Worm (Caenorhabditis elegans) whole organism, mixed stage, embryonic: Measurements from ENCODE around the gene jmjd-2.

Experiments used
- M03D4.4 ChIP-seq: sonication (generic microtip); optimal IDR thresholded peaks from 2 replicates; lab custom pipeline; 2017; ENCODE audit warnings: mild to moderate bottlenecking, missing genetic modification characterization, missing compliant biosample characterization
- blmp-1 ChIP-seq: fragments of 150-350 bp; optimal IDR thresholded peaks from 2 replicates; lab custom pipeline; 2014; ENCODE audit warnings: missing biosample characterization, missing genetic modification characterization
- ceh-39 ChIP-seq: fragments of 150-350 bp; optimal IDR thresholded peaks from 2 replicates; lab custom pipeline; 2014; ENCODE audit warnings: missing biosample characterization, missing genetic modification characterization
- ceh-83 ChIP-seq: fragments of 200-800 bp; sonication (Bioruptor generic); optimal IDR thresholded peaks from 2 replicates; lab custom pipeline; 2018; ENCODE audit warnings: mild to moderate bottlenecking, missing genetic modification characterization, missing compliant biosample characterization
- ces-1 ChIP-seq: fragments of 150-350 bp; optimal IDR thresholded peaks from 2 replicates; lab custom pipeline; 2014; ENCODE audit warnings: missing biosample characterization, missing genetic modification reagents, missing genetic modification characterization
- cnd-1 ChIP-seq: fragments of 200-800 bp; sonication (Bioruptor generic); optimal IDR thresholded peaks from 2 replicates; lab custom pipeline; 2018; ENCODE audit warnings: mild to moderate bottlenecking, missing genetic modification characterization, missing compliant biosample characterization
- drap-1 ChIP-seq: fragments of 200-800 bp; sonication (Bioruptor generic); optimal IDR thresholded peaks from 3 replicates; lab custom pipeline; 2018; ENCODE audit warnings: mild to moderate bottlenecking, missing genetic modification characterization, missing compliant biosample characterization
- elt-1 ChIP-seq: sonication (generic microtip); optimal IDR thresholded peaks from 2 replicates; lab custom pipeline; 2017; ENCODE audit warnings: missing genetic modification characterization, mild to moderate bottlenecking, missing compliant biosample characterization, antibody characterized with exemption, moderate library complexity, borderline replicate concordance; ENCODE audit not compliant: insufficient read depth
- flh-1 ChIP-seq: fragments of 200-800 bp; sonication (Bioruptor generic); optimal IDR thresholded peaks from 2 replicates; lab custom pipeline; 2018; ENCODE audit warnings: mild to moderate bottlenecking, missing genetic modification characterization, moderate library complexity, missing compliant biosample characterization
- ham-2 ChIP-seq: fragments of 200-800 bp; sonication (Bioruptor generic); optimal IDR thresholded peaks from 2 replicates; lab custom pipeline; 2018; ENCODE audit warnings: mild to moderate bottlenecking, missing genetic modification characterization, missing compliant biosample characterization
- hlh-1 ChIP-seq: fragments of 150-350 bp; optimal IDR thresholded peaks from 2 replicates; lab custom pipeline; 2014; ENCODE audit warnings: missing biosample characterization, missing genetic modification reagents, missing genetic modification characterization
- lin-13 ChIP-seq: fragments of 150-350 bp; optimal IDR thresholded peaks from 2 replicates; lab custom pipeline; 2014; ENCODE audit warnings: missing biosample characterization, missing genetic modification characterization
- lin-32 ChIP-seq: fragments of 200-800 bp; sonication (Bioruptor generic); optimal IDR thresholded peaks from 2 replicates; lab custom pipeline; 2018; ENCODE audit warnings: mild to moderate bottlenecking, missing genetic modification characterization, missing compliant biosample characterization
- lsy-2 ChIP-seq: fragments of 150-350 bp; optimal IDR thresholded peaks from 2 replicates; lab custom pipeline; 2014; ENCODE audit warnings: missing biosample characterization, missing genetic modification characterization
- mab-5 ChIP-seq: fragments of 150-350 bp; optimal IDR thresholded peaks from 2 replicates; lab custom pipeline; 2014; ENCODE audit warnings: missing biosample characterization, missing genetic modification characterization
- mep-1 ChIP-seq: fragments of 150-350 bp; optimal IDR thresholded peaks from 2 replicates; lab custom pipeline; 2017; ENCODE audit warnings: missing biosample characterization, missing genetic modification reagents, missing genetic modification characterization, inconsistent platforms
- mls-2 ChIP-seq: sonication (generic microtip); optimal IDR thresholded peaks from 2 replicates; lab custom pipeline; 2016; ENCODE audit warnings: mild to moderate bottlenecking, missing genetic modification characterization, moderate library complexity, missing compliant biosample characterization
- nhr-2 ChIP-seq: fragments of 150-350 bp; optimal IDR thresholded peaks from 2 replicates; lab custom pipeline; 2014; ENCODE audit warnings: missing biosample characterization, missing genetic modification characterization
- nhr-237 ChIP-seq: fragments of 150-350 bp; optimal IDR thresholded peaks from 2 replicates; lab custom pipeline; 2014; ENCODE audit warnings: missing biosample characterization, missing genetic modification characterization
- nhr-28 ChIP-seq: fragments of 150-350 bp; optimal IDR thresholded peaks from 2 replicates; lab custom pipeline; 2014; ENCODE audit warnings: missing biosample characterization, missing genetic modification characterization
- nhr-76 ChIP-seq: sonication (generic microtip); optimal IDR thresholded peaks from 2 replicates; lab custom pipeline; 2017; ENCODE audit warnings: missing biosample characterization, missing genetic modification characterization
- pha-4 ChIP-seq: fragments of 150-350 bp; optimal IDR thresholded peaks from 2 replicates; lab custom pipeline; 2018; ENCODE audit warnings: missing biosample characterization, missing genetic modification reagents, missing genetic modification characterization
- sem-2 ChIP-seq: fragments of 200-800 bp; sonication (Bioruptor generic); optimal IDR thresholded peaks from 2 replicates; lab custom pipeline; 2018; ENCODE audit warnings: mild to moderate bottlenecking, missing genetic modification characterization, missing compliant biosample characterization
- snpc-4 ChIP-seq: fragments of 150-350 bp; optimal IDR thresholded peaks from 2 replicates; lab custom pipeline; 2014; ENCODE audit warnings: missing biosample characterization, missing genetic modification characterization
- sptf-1 ChIP-seq: sonication (generic microtip); optimal IDR thresholded peaks from 2 replicates; lab custom pipeline; 2017; ENCODE audit warnings: mild to moderate bottlenecking, missing genetic modification characterization, moderate library complexity, missing compliant biosample characterization
- tbx-8 ChIP-seq: fragments of 200-800 bp; sonication (Bioruptor generic); optimal IDR thresholded peaks from 2 replicates; lab custom pipeline; 2018; ENCODE audit warnings: mild to moderate bottlenecking, missing genetic modification characterization, moderate library complexity, missing compliant biosample characterization
- unc-120 ChIP-seq: sonication (generic microtip); optimal IDR thresholded peaks from 2 replicates; lab custom pipeline; 2017; ENCODE audit warnings: missing genetic modification characterization, missing compliant biosample characterization; ENCODE audit not compliant: poor library complexity, severe bottlenecking
- unc-39 ChIP-seq: fragments of 150-350 bp; optimal IDR thresholded peaks from 2 replicates; lab custom pipeline; 2014; ENCODE audit warnings: missing biosample characterization, missing genetic modification characterization
- unc-62 ChIP-seq: fragments of 150-350 bp; optimal IDR thresholded peaks from 2 replicates; lab custom pipeline; 2014; ENCODE audit warnings: missing biosample characterization, missing genetic modification reagents, missing genetic modification characterization
- zip-8 ChIP-seq: fragments of 150-350 bp; optimal IDR thresholded peaks from 2 replicates; lab custom pipeline; 2014; ENCODE audit warnings: missing biosample characterization, missing genetic modification characterization
- ztf-11 ChIP-seq: fragments of 150-350 bp; optimal IDR thresholded peaks from 2 replicates; lab custom pipeline; 2014; ENCODE audit warnings: missing biosample characterization, missing genetic modification characterization

jmjd-2 gene

DNA sequence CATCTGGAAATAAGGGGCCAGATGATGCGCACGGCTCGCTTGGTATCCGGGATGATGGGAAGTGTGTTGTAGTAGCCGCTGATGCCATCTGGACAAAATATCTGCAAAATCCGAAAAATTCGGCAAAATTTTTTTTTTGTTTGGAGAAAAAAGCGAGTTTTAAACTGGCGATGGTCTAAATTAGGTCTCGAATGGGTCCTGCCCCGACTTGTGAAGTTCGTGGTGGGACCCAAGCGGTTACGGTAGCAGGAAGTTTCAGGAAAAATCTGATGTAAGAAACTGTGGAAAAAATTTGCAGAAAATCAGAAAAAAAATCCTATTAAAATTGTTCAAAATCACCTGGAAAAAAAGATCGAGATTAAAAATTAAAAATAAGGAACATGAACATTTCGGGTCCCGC is at the start of gene jmjd-2:
Gene jmjd-2 (minus strand): TSS at position 101 of the 400 bp plus-strand sequence.
- no peak for TF ChIP-seq lin-13 (tag; lab: Kevin White, UChicago)
- TF ChIP-seq blmp-1 (tag; lab: Kevin White, UChicago) = no peak
- TF ChIP-seq ztf-11 (tag; lab: Kevin White, UChicago) = no peak
- no peak for TF ChIP-seq mab-5
- no peak for TF ChIP-seq zip-8 (tag; lab: Kevin White, UChicago)
- TF ChIP-seq snpc-4 (tag; lab: Kevin White, UChicago) = no peak
- TF ChIP-seq pha-4 = no peak
- no peak for TF ChIP-seq unc-62 (GFP tag; lab: Kevin White, UChicago)
- no peak for TF ChIP-seq ham-2 (GFP tag; lab: Kevin White, UChicago)
- TF ChIP-seq nhr-2 (tag; lab: Kevin White, UChicago) = no peak

- TF ChIP-seq pha-4 (no peak), lsy-2 (tag; lab: Kevin White, UChicago) (no peak), snpc-4 (tag; lab: Kevin White, UChicago) (no peak), blmp-1 (tag; lab: Kevin White, UChicago) (no peak), tbx-8 (GFP tag; lab: Kevin White, UChicago) (no peak)
These were observed 49.1 kb upstream of the jmjd-2 start, which contains the start of gene Y54G11A.4 for ce11 chrII:14292519-14292918. Gene Y54G11A.4 (plus strand): TSS chrII:14292819.

- TF ChIP-seq nhr-237 (tag; lab: Kevin White, UChicago) = no peak
- TF ChIP-seq sem-2 (GFP tag; lab: Kevin White, UChicago) = no peak
- TF ChIP-seq ceh-39 (tag; lab: Kevin White, UChicago) = no peak
- no peak for TF ChIP-seq lin-32 (GFP tag; lab: Kevin White, UChicago)
- no peak for TF ChIP-seq ham-2 (GFP tag; lab: Kevin White, UChicago)
These were observed 47.4 kb upstream of the jmjd-2 start for ce11 chrII:14290846-14291245.

DNA sequence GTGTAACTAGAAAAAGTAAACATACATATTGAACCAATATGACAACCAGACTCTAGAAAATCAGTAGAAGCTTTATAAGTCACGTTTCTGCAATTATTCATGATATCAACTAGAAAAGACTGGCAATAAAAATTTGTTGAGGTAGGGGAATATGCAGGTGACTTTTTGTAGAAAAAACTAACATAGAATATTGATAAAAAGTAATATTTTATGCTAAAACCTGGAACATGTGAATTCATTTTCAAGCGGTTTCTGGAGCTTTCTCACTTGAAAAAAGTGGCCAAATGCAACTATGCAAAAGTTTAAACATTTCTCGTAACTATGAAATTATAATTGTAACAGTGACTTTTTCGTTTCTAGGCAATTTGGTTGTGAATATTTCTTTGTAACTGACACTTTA is 45.6 kb upstream of the jmjd-2 start, which contains the start of gene srh-42:
Gene srh-42 (minus strand): TSS at position 101 of the 400 bp plus-strand sequence.
- TF ChIP-seq blmp-1 (tag; lab: Kevin White, UChicago) = no peak
- no peak for TF ChIP-seq unc-120 (tag; lab: Kevin White, UChicago)
- TF ChIP-seq nhr-2 (tag; lab: Kevin White, UChicago) = no peak
- no peak for TF ChIP-seq ham-2 (GFP tag; lab: Kevin White, UChicago)
- TF ChIP-seq lin-13 (tag; lab: Kevin White, UChicago) = no peak
- TF ChIP-seq unc-39 = no peak
- no peak for TF ChIP-seq pha-4
- TF ChIP-seq lin-32 (GFP tag; lab: Kevin White, UChicago) = no peak
- no peak for TF ChIP-seq snpc-4 (tag; lab: Kevin White, UChicago)
- no peak for TF ChIP-seq elt-1
- TF ChIP-seq drap-1 = no peak
- no peak for TF ChIP-seq ces-1 (GFP tag; lab: Kevin White, UChicago)

- TF ChIP-seq ces-1 (GFP tag; lab: Kevin White, UChicago) (no peak), pha-4 (no peak), blmp-1 (tag; lab: Kevin White, UChicago) (no peak), unc-62 (GFP tag; lab: Kevin White, UChicago) (no peak), ceh-39 (tag; lab: Kevin White, UChicago) (no peak), unc-120 (tag; lab: Kevin White, UChicago) (no peak), ztf-11 (tag; lab: Kevin White, UChicago) (no peak), lin-32 (GFP tag; lab: Kevin White, UChicago) (no peak), ceh-83 (GFP tag; lab: Kevin White, UChicago) (no peak), mep-1 (no peak), elt-1 (no peak), hlh-1 (no peak), cnd-1 (tag; lab: Kevin White, UChicago) (no peak), zip-8 (tag; lab: Kevin White, UChicago) (no peak), flh-1 (GFP tag; lab: Kevin White, UChicago) (no peak), mls-2 (no peak), nhr-2 (tag; lab: Kevin White, UChicago) (no peak), snpc-4 (tag; lab: Kevin White, UChicago) (no peak), M03D4.4 (tag; lab: Kevin White, UChicago) (no peak)
These were observed 43.9 kb upstream of the jmjd-2 start, which contains the start of gene srh-41 for ce11 chrII:14287277-14287676. Gene srh-41 (minus strand): TSS chrII:14287377.

ce11 chrII:14276409-14276808 is 33.0 kb upstream of the jmjd-2 start, which contains the start of gene Y54G11A.3:
Gene Y54G11A.3 (plus strand): TSS chrII:14276621.
- TF ChIP-seq lsy-2 (tag; lab: Kevin White, UChicago) (no peak), elt-1 (no peak), tbx-8 (GFP tag; lab: Kevin White, UChicago) (no peak), nhr-76 (no peak), nhr-28 (tag; lab: Kevin White, UChicago) (no peak), lin-32 (GFP tag; lab: Kevin White, UChicago) (no peak), mab-5 (no peak), hlh-1 (no peak), sptf-1 (tag; lab: Kevin White, UChicago) (no peak), sem-2 (GFP tag; lab: Kevin White, UChicago) (no peak), ham-2 (GFP tag; lab: Kevin White, UChicago) (no peak)
